Worm (Caenorhabditis elegans) whole organism, L1 larva: Measurements from ENCODE around the gene del-10.

Experiments used
- ceh-82 ChIP-seq, 3 experiments: fragments of 150-350 bp in 1 of 3; sonication (generic microtip) in 2 of 3; optimal IDR thresholded peaks; 2 replicates each; lab custom pipeline; 2014 to 2017; ENCODE audit warnings: missing biosample characterization in 3 of 3, missing genetic modification characterization in 3 of 3
- ceh-90 ChIP-seq: sonication (generic microtip); optimal IDR thresholded peaks from 2 replicates; lab custom pipeline; 2016; ENCODE audit warnings: missing genetic modification characterization, missing compliant biosample characterization
- dsc-1 ChIP-seq: sonication (generic microtip); optimal IDR thresholded peaks from 2 replicates; lab custom pipeline; 2016; ENCODE audit warnings: mild to moderate bottlenecking, missing genetic modification characterization, missing compliant biosample characterization
- lin-15B ChIP-seq: fragments of 150-350 bp; sonication (generic microtip); optimal IDR thresholded peaks from 3 replicates; lab custom pipeline; 2014; ENCODE audit warnings: missing biosample characterization, missing genetic modification characterization
- mep-1 ChIP-seq: fragments of 150-350 bp; optimal IDR thresholded peaks from 2 replicates; lab custom pipeline; 2014; ENCODE audit warnings: missing biosample characterization, missing genetic modification characterization
- nhr-237 ChIP-seq: fragments of 150-350 bp; optimal IDR thresholded peaks from 2 replicates; lab custom pipeline; 2014; ENCODE audit warnings: missing biosample characterization, missing genetic modification characterization
- nhr-76 ChIP-seq: sonication (generic microtip); optimal IDR thresholded peaks from 2 replicates; lab custom pipeline; 2017; ENCODE audit warnings: missing biosample characterization, missing genetic modification characterization
- pqm-1 ChIP-seq: sonication (generic microtip); optimal IDR thresholded peaks from 3 replicates; lab custom pipeline; 2017; ENCODE audit warnings: missing biosample characterization, missing genetic modification characterization
- unc-62 ChIP-seq: fragments of 150-350 bp; optimal IDR thresholded peaks from 2 replicates; lab custom pipeline; 2014; ENCODE audit warnings: missing biosample characterization, missing genetic modification reagents, missing genetic modification characterization
- ztf-4 ChIP-seq: fragments of 150-350 bp; optimal IDR thresholded peaks from 2 replicates; lab custom pipeline; 2014; ENCODE audit warnings: missing biosample characterization, missing genetic modification characterization

ce11 chrII:6513357-6513756 lies 31.4 kb upstream of the del-10 start:
- no peak for TF ChIP-seq lin-15B
- no peak for TF ChIP-seq mep-1 (tag; lab: Kevin White, UChicago)
- TF ChIP-seq ceh-90 (tag; lab: Kevin White, UChicago) = no peak
- no peak for TF ChIP-seq unc-62 (GFP tag; lab: Kevin White, UChicago)
- TF ChIP-seq nhr-76 (tag; lab: Kevin White, UChicago) = no peak
- no peak for TF ChIP-seq nhr-237 (tag; lab: Kevin White, UChicago)
- TF ChIP-seq ztf-4 (tag; lab: Kevin White, UChicago) = no peak
- no peak for TF ChIP-seq dsc-1 (tag; lab: Kevin White, UChicago)
- TF ChIP-seq ceh-82 (tag; optimal IDR thresholded peaks at IDR 0.05; lab: Kevin White, UChicago) = no peak
- TF ChIP-seq pqm-1 (tag; lab: Kevin White, UChicago) = no peak
